Worm (Caenorhabditis elegans): ENCODE measurements around the gene ptp-5.1.
A peak's percentile ranks its signal among the peaks of the same experiment; 100 is the strongest.

DNA sequence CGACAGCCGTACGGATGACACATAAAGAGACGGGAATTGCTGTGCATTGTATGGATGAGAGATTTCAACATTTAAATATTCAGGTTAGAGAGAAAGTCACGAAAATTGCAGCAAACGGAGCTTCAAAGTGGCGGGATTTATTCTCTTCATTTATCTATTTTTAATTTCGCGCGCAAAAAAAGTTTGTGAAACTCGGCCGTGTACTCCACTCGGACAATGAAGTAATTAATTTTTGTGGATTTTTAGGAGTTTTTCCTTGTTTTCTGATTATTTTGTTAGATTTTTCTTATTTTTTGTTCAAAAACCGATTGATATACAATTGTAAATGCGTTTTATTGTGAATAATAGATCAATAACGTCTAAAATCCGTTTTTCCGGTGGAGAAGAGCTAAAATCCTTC is 21.9 kb downstream of the ptp-5.1 start:
- peak; percentile 58 for TF ChIP-seq nhr-71 (tag; optimal IDR thresholded peaks at IDR 0.05)
- TF ChIP-seq tbx-2 (tag; optimal IDR thresholded peaks at IDR 0.05), result peak; percentile 40
- TF ChIP-seq unc-62 (GFP tag; optimal IDR thresholded peaks at IDR 0.05), result no peak

Data from whole organism, L1 larva.